Worm (Caenorhabditis elegans): Measurements from ENCODE around the gene C25G4.8.

- no peak for TF ChIP-seq pha-4 (tag; optimal IDR thresholded peaks at IDR 0.05)
- no peak for TF ChIP-seq lin-39 (tag; optimal IDR thresholded peaks at IDR 0.05)
These were observed 21.6 kb downstream of the C25G4.8 start, which contains the start of gene C25G4.17 for ce11 chrIV:12441715-12442114.

Data from whole organism, L3 larva.